Worm (Caenorhabditis elegans) whole organism, L3 larva: ENCODE data around the gene dhhc-13.

Experiments used
- ZK546.5 ChIP-seq: sonication (generic microtip); optimal IDR thresholded peaks from 2 replicates; lab custom pipeline; 2017; ENCODE audit warnings: missing biosample characterization, missing genetic modification characterization
- aly-2 ChIP-seq: fragments of 150-350 bp; optimal IDR thresholded peaks from 2 replicates; lab custom pipeline; 2014; ENCODE audit warnings: missing biosample characterization, missing genetic modification characterization
- ceh-28 ChIP-seq: fragments of 150-350 bp; optimal IDR thresholded peaks from 2 replicates; lab custom pipeline; 2014; ENCODE audit warnings: missing biosample characterization, missing genetic modification reagents, missing genetic modification characterization
- ceh-82 ChIP-seq: fragments of 150-350 bp; optimal IDR thresholded peaks from 2 replicates; lab custom pipeline; 2014; ENCODE audit warnings: missing biosample characterization, missing genetic modification characterization
- ceh-9 ChIP-seq: sonication (generic microtip); optimal IDR thresholded peaks from 2 replicates; lab custom pipeline; 2018; ENCODE audit warnings: missing biosample characterization, missing genetic modification characterization
- daf-12 ChIP-seq: fragments of 150-350 bp; optimal IDR thresholded peaks from 2 replicates; lab custom pipeline; 2014; ENCODE audit warnings: missing biosample characterization, missing genetic modification reagents, missing genetic modification characterization
- egl-27 ChIP-seq: sonication (generic microtip); optimal IDR thresholded peaks from 4 replicates; lab custom pipeline; 2017; ENCODE audit warnings: missing biosample characterization, missing genetic modification reagents, missing genetic modification characterization
- egl-5 ChIP-seq: fragments of 150-350 bp; optimal IDR thresholded peaks from 2 replicates; lab custom pipeline; 2017; ENCODE audit warnings: missing biosample characterization, missing genetic modification reagents, missing genetic modification characterization, inconsistent platforms
- elt-1 ChIP-seq: fragments of 150-350 bp; optimal IDR thresholded peaks from 2 replicates; lab custom pipeline; 2014; ENCODE audit warnings: missing biosample characterization, missing genetic modification characterization
- elt-2 ChIP-seq: sonication (generic microtip); optimal IDR thresholded peaks from 2 replicates; lab custom pipeline; 2016; ENCODE audit warnings: missing genetic modification reagents, mild to moderate bottlenecking, missing genetic modification characterization, missing compliant biosample characterization
- elt-3 ChIP-seq, 3 experiments: fragments of 150-350 bp in 1 of 3; sonication (generic microtip) in 2 of 3; optimal IDR thresholded peaks; 2 replicates in 2 of 3; 4 replicates in 1 of 3; lab custom pipeline; 2014 to 2017; ENCODE audit warnings: missing biosample characterization in 3 of 3, missing genetic modification characterization in 3 of 3
- eor-1 ChIP-seq, 2 experiments: fragments of 150-350 bp; optimal IDR thresholded peaks; 2 replicates each; lab custom pipeline; 2014 to 2018; ENCODE audit warnings: missing biosample characterization in 2 of 2, missing genetic modification characterization in 2 of 2
- fkh-10 ChIP-seq: sonication (generic microtip); optimal IDR thresholded peaks from 2 replicates; lab custom pipeline; 2017; ENCODE audit warnings: missing biosample characterization, missing genetic modification reagents, missing genetic modification characterization
- fkh-2 ChIP-seq: fragments of 150-350 bp; optimal IDR thresholded peaks from 2 replicates; lab custom pipeline; 2014; ENCODE audit warnings: missing biosample characterization, missing genetic modification reagents, missing genetic modification characterization
- hmg-11 ChIP-seq: sonication (generic microtip); optimal IDR thresholded peaks from 2 replicates; lab custom pipeline; 2016; ENCODE audit warnings: missing genetic modification characterization, missing compliant biosample characterization
- jun-1 ChIP-seq: fragments of 150-350 bp; optimal IDR thresholded peaks from 2 replicates; lab custom pipeline; 2014; ENCODE audit warnings: missing biosample characterization, missing genetic modification reagents, missing genetic modification characterization
- lin-15B ChIP-seq: fragments of 150-350 bp; optimal IDR thresholded peaks from 2 replicates; lab custom pipeline; 2014; ENCODE audit warnings: missing biosample characterization, missing genetic modification characterization
- lin-39 ChIP-seq: fragments of 150-350 bp; optimal IDR thresholded peaks from 2 replicates; lab custom pipeline; 2018; ENCODE audit warnings: missing biosample characterization, missing genetic modification reagents, missing genetic modification characterization
- lsy-12 ChIP-seq: sonication (generic microtip); optimal IDR thresholded peaks from 2 replicates; lab custom pipeline; 2016; ENCODE audit warnings: mild to moderate bottlenecking, missing genetic modification characterization, missing compliant biosample characterization
- mdl-1 ChIP-seq: fragments of 150-350 bp; optimal IDR thresholded peaks from 2 replicates; lab custom pipeline; 2014; ENCODE audit warnings: missing biosample characterization, missing genetic modification characterization
- mml-1 ChIP-seq: fragments of 150-350 bp; sonication (generic microtip); optimal IDR thresholded peaks from 3 replicates; lab custom pipeline; 2014; ENCODE audit warnings: missing biosample characterization, missing genetic modification characterization
- nfya-1 ChIP-seq: sonication (generic microtip); optimal IDR thresholded peaks from 2 replicates; lab custom pipeline; 2017; ENCODE audit warnings: missing genetic modification characterization, mild to moderate bottlenecking, missing compliant biosample characterization, antibody characterized with exemption, moderate library complexity; ENCODE audit not compliant: insufficient read depth
- nhr-11 ChIP-seq: fragments of 150-350 bp; optimal IDR thresholded peaks from 2 replicates; lab custom pipeline; 2014; ENCODE audit warnings: missing biosample characterization, missing genetic modification characterization
- nhr-237 ChIP-seq: fragments of 150-350 bp; optimal IDR thresholded peaks from 2 replicates; lab custom pipeline; 2014; ENCODE audit warnings: missing biosample characterization, missing genetic modification characterization
- nhr-25 ChIP-seq: sonication (generic microtip); optimal IDR thresholded peaks from 2 replicates; lab custom pipeline; 2017; ENCODE audit warnings: missing biosample characterization, missing genetic modification characterization
- pha-4 ChIP-seq: fragments of 150-350 bp; optimal IDR thresholded peaks from 2 replicates; lab custom pipeline; 2014; ENCODE audit warnings: missing biosample characterization, missing genetic modification reagents, missing genetic modification characterization
- pqm-1 ChIP-seq: fragments of 150-350 bp; optimal IDR thresholded peaks from 2 replicates; lab custom pipeline; 2017; ENCODE audit warnings: missing biosample characterization, missing genetic modification characterization, inconsistent platforms
- sea-2 ChIP-seq: fragments of 150-350 bp; sonication (generic microtip); optimal IDR thresholded peaks from 4 replicates; lab custom pipeline; 2014; ENCODE audit warnings: missing biosample characterization, missing genetic modification reagents, missing genetic modification characterization
- skn-1 ChIP-seq: fragments of 150-350 bp; optimal IDR thresholded peaks from 2 replicates; lab custom pipeline; 2014; ENCODE audit warnings: missing biosample characterization, missing genetic modification characterization
- snpc-4 ChIP-seq: fragments of 150-350 bp; optimal IDR thresholded peaks from 2 replicates; lab custom pipeline; 2014; ENCODE audit warnings: missing biosample characterization, missing genetic modification characterization
- tbx-2 ChIP-seq: sonication (generic microtip); optimal IDR thresholded peaks from 2 replicates; lab custom pipeline; 2016; ENCODE audit warnings: mild to moderate bottlenecking, missing genetic modification characterization, missing compliant biosample characterization
- unc-39 ChIP-seq: sonication (generic microtip); optimal IDR thresholded peaks from 4 replicates; lab custom pipeline; 2017; ENCODE audit warnings: missing biosample characterization, missing genetic modification characterization
- unc-62 ChIP-seq: fragments of 150-350 bp; sonication (generic microtip); optimal IDR thresholded peaks from 4 replicates; lab custom pipeline; 2014; ENCODE audit warnings: missing biosample characterization, missing genetic modification reagents, missing genetic modification characterization
- ztf-11 ChIP-seq: fragments of 150-350 bp; optimal IDR thresholded peaks from 2 replicates; lab custom pipeline; 2014; ENCODE audit warnings: missing biosample characterization, missing genetic modification characterization

The dhhc-13 gene

DNA sequence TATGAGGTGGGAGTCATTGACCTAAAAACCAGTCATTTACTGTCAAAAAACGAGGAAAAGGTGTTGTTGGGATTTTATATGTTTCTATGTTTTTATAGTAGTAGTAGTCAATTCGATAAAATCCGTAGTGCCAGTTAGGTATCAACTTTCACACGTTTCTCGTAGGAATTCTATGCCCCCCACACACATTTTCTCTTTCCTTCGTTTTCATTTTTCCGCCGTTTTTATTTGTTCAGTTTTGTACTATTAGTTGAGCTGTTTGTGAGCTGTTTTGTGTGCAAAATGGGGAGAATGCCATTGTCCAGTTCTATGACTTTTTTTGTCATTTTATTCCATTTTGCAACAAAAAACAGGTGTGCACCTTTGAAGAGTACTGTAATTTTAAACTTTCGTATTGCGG is 31.6 kb downstream of the dhhc-13 start:
- no peak for TF ChIP-seq snpc-4 (tag; lab: Kevin White, UChicago)
- TF ChIP-seq lin-39 (tag; lab: Kevin White, UChicago) = no peak
- TF ChIP-seq lsy-12 (tag; lab: Kevin White, UChicago) = no peak
- no peak for TF ChIP-seq ztf-11
- TF ChIP-seq unc-39 (tag; lab: Kevin White, UChicago) = no peak
- no peak for TF ChIP-seq mdl-1 (tag; lab: Kevin White, UChicago)
- TF ChIP-seq lin-15B (tag; lab: Kevin White, UChicago) = no peak
- no peak for TF ChIP-seq eor-1 (tag; optimal IDR thresholded peaks at IDR 0.05; lab: Kevin White, UChicago)
- no peak for TF ChIP-seq jun-1 (tag; lab: Kevin White, UChicago)
- no peak for TF ChIP-seq nhr-237
- no peak for TF ChIP-seq nhr-25 (tag; lab: Kevin White, UChicago)
- no peak for TF ChIP-seq elt-2
- TF ChIP-seq elt-3 (tag; optimal IDR thresholded peaks at IDR 0.05; lab: Kevin White, UChicago) = no peak

DNA sequence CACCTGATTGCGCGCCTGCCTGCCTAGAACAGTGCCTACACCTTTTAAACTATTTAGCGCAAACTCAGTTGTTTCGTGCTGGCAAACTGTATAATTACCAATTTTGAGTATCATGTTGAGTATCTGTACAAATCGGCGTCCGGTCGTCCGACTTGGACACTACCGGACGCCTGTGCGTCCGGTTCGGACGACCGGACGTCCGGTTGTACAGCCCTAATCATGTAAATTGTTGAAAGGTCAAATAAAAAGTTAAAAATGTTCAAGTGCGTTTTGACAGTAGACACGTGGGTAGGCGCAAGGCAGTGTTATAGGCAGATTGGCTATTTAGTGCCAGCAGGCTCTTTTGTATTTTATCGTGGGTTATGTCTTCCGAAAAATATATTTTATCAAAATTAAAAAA is 32.8 kb downstream of the dhhc-13 start:
- TF ChIP-seq unc-62 = no peak
- no peak for TF ChIP-seq ceh-28 (tag; lab: Kevin White, UChicago)
- TF ChIP-seq egl-5 (tag; lab: Kevin White, UChicago) = no peak

DNA sequence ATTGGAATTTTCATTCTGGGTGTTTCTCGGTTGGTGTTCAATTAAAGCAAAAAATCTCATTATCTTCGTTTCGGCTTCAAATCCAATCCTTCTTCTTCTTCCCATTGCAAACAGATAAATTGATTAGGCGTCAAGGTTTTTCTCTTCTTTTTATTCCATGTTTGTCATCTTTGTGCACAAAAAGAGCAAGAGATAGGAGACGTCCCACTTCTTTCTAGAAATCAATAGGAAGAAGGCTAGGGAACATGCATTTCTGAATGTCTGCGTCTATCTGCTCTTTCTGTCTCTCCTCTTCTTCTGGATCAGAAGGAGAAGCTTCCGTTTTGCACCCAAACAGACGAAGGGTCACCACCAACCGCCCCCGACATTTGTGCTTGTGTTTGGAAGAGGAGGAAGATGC is 35.8 kb downstream of the dhhc-13 start:
- TF ChIP-seq lin-39 (tag; lab: Kevin White, UChicago) (peak; percentile 72), tbx-2 (tag; lab: Kevin White, UChicago) (peak; percentile 4), daf-12 (tag; lab: Kevin White, UChicago) (no peak), hmg-11 (tag; lab: Kevin White, UChicago) (peak; percentile 52), sea-2 (GFP tag; lab: Kevin White, UChicago) (peak; percentile 54), aly-2 (tag; lab: Kevin White, UChicago) (no peak), lin-15B (tag; lab: Kevin White, UChicago) (peak; percentile 35), fkh-10 (peak; percentile 65), nfya-1 (tag; lab: Kevin White, UChicago) (peak; percentile 77), ceh-28 (tag; lab: Kevin White, UChicago) (peak; percentile 33)
- TF ChIP-seq, all 47 proteins: peak for 8

DNA sequence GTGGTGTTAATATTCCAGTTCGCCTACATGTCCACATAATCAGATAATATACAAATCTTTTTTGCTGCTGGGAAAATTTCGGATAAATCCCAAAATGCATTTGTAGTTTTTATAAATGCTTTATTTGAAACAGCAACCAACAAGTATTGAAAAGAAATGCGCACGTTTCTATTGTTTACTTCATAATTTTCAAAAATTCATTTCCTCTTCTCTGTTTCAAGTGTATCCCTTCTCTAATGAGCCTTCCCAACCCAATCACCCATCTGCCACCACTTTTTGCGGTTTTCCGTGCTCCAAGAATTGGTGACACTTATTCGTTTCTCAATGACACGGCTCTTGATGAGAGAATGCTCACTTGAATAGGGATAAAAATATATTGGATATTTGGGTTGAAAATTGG is 37.6 kb downstream of the dhhc-13 start:
- TF ChIP-seq pqm-1 (tag; lab: Kevin White, UChicago) = no peak
- no peak for TF ChIP-seq ceh-28 (tag; lab: Kevin White, UChicago)
- TF ChIP-seq snpc-4 (tag; lab: Kevin White, UChicago) = no peak
- no peak for TF ChIP-seq pha-4
- no peak for TF ChIP-seq eor-1 (tag; optimal IDR thresholded peaks at IDR 0.05; lab: Kevin White, UChicago)
- TF ChIP-seq aly-2 (tag; lab: Kevin White, UChicago) = no peak
- TF ChIP-seq fkh-2 (tag; lab: Kevin White, UChicago) = no peak
- TF ChIP-seq ZK546.5 (tag; lab: Kevin White, UChicago) = no peak
- no peak for TF ChIP-seq tbx-2 (tag; lab: Kevin White, UChicago)
- no peak for TF ChIP-seq skn-1 (tag; lab: Kevin White, UChicago)
- no peak for TF ChIP-seq nhr-237
- TF ChIP-seq elt-1 = no peak
- TF ChIP-seq unc-62 = no peak
- TF ChIP-seq ceh-82 (tag; lab: Kevin White, UChicago) = no peak
- TF ChIP-seq ceh-9 (tag; lab: Kevin White, UChicago) = no peak
- no peak for TF ChIP-seq lsy-12 (tag; lab: Kevin White, UChicago)
- no peak for TF ChIP-seq unc-39 (tag; lab: Kevin White, UChicago)

DNA sequence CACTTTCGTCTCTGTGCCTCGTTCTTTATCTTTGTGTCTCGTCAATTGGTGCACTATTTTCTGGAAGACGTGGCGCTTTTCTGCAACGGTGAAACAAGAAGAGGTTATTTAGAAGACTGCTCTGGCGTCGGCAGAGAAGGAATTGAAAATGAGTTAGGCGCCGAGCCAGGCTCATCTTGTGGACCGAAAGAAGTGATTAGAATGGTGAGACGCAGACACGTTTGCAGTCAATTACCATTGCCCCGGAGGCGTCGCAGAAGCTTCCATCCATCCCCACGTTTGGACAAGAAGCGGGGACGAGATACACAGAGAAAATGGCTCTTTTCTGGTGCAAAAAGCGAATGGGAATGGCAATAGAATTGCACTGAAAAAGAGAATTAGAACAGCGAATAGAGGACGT is 42.8 kb downstream of the dhhc-13 start:
- no peak for TF ChIP-seq mml-1 (tag; lab: Kevin White, UChicago)
- peak; percentile 33 for TF ChIP-seq hmg-11 (tag; lab: Kevin White, UChicago)
- TF ChIP-seq nhr-11 (tag; lab: Kevin White, UChicago) = no peak
- TF ChIP-seq lin-39 (tag; lab: Kevin White, UChicago) = peak; percentile 85
- TF ChIP-seq elt-2 = no peak
- TF ChIP-seq nfya-1 (tag; lab: Kevin White, UChicago) = peak; percentile 61
- TF ChIP-seq egl-27 (tag; lab: Kevin White, UChicago) = no peak
